Fruit fly (Drosophila melanogaster): ENCODE measurements around the gene CG34377.
"Not testable (repeated sequence)": the region's sequence is repeated elsewhere in the genome, so short reads cannot be mapped to it uniquely, and the experiment has no call there.

Gene CG34377

dm6 chr3R:22340207-22340606, 16.3 kb upstream of the CG34377 start, which contains the start of gene CG5388:
CG5388 (minus strand) TSS chr3R:22340307.
- TF ChIP-seq noc (tag; optimal IDR thresholded peaks at IDR 0.05): no peak

- TF ChIP-seq noc (tag; optimal IDR thresholded peaks at IDR 0.05): no peak
Measured at dm6 chr3R:22339510-22339909, 15.6 kb upstream of the CG34377 start.

- TF ChIP-seq noc (tag; optimal IDR thresholded peaks at IDR 0.05): no peak
Measured at dm6 chr3R:22334050-22334449, 10.2 kb upstream of the CG34377 start, which contains the start of gene CG5391. CG5391 (minus strand) TSS chr3R:22334150.

- no peak for TF ChIP-seq noc (tag; optimal IDR thresholded peaks at IDR 0.05)
Measured at dm6 chr3R:22331691-22332090, 7.8 kb upstream of the CG34377 start, which contains the start of gene CG13862. CG13862 (plus strand) TSS chr3R:22331991.

- no peak for TF ChIP-seq noc (tag; optimal IDR thresholded peaks at IDR 0.05)
Measured at dm6 chr3R:22330512-22331119, 6.7 kb upstream of the CG34377 start, which contains the start of gene CG33721. CG33721 (plus strand) TSS chr3R:22331069.

- no peak for TF ChIP-seq noc (tag; optimal IDR thresholded peaks at IDR 0.05)
Measured at dm6 chr3R:22328665-22329350, 4.9 kb upstream of the CG34377 start, which contains the start of gene CG7080. CG7080 (plus strand) TSS chr3R:22329300.

- TF ChIP-seq noc (tag; optimal IDR thresholded peaks at IDR 0.05): no peak
Measured at dm6 chr3R:22324736-22325135, 842 bp upstream of the CG34377 start.

- no peak for TF ChIP-seq noc (tag; optimal IDR thresholded peaks at IDR 0.05)
Measured at dm6 chr3R:22300064-22300463, 23.8 kb downstream of the CG34377 start.

dm6 chr3R:22298505-22298904, 25.4 kb downstream of the CG34377 start, which contains the start of gene CG7084:
CG7084 (plus strand) TSS chr3R:22298805.
- not testable (repeated sequence) for TF ChIP-seq noc (tag; optimal IDR thresholded peaks at IDR 0.05)

- no peak for TF ChIP-seq noc (tag; optimal IDR thresholded peaks at IDR 0.05)
Measured at dm6 chr3R:22288305-22288704, 35.6 kb downstream of the CG34377 start.

dm6 chr3R:22287470-22287869, 36.4 kb downstream of the CG34377 start:
- no peak for TF ChIP-seq noc (tag; optimal IDR thresholded peaks at IDR 0.05)

dm6 chr3R:22272962-22273361, 50.9 kb downstream of the CG34377 start:
- no peak for TF ChIP-seq noc (tag; optimal IDR thresholded peaks at IDR 0.05)

dm6 chr3R:22269835-22270234, 54.1 kb downstream of the CG34377 start:
- no peak for TF ChIP-seq noc (tag; optimal IDR thresholded peaks at IDR 0.05)

- TF ChIP-seq noc (tag; optimal IDR thresholded peaks at IDR 0.05): no peak
Measured at dm6 chr3R:22268845-22269244, 55.0 kb downstream of the CG34377 start.

- no peak for TF ChIP-seq noc (tag; optimal IDR thresholded peaks at IDR 0.05)
Measured at dm6 chr3R:22267340-22267739, 56.6 kb downstream of the CG34377 start.

dm6 chr3R:22260675-22261461, 63.0 kb downstream of the CG34377 start:
- no peak for TF ChIP-seq noc (tag; optimal IDR thresholded peaks at IDR 0.05)
